Worm (Caenorhabditis elegans) whole organism, young adult: ENCODE results near the gene B0336.12.

ENCODE experiments used
- B0261.1 ChIP-seq: sonication (generic microtip); optimal IDR thresholded peaks from 2 replicates; lab custom pipeline; 2016; ENCODE audit warnings: mild to moderate bottlenecking, missing genetic modification characterization, moderate library complexity, missing compliant biosample characterization
- C17E4.6 ChIP-seq: fragments of 200-800 bp; sonication (Bioruptor generic); IDR thresholded peaks from 2 replicates; pipeline ENCODE4 v1.3.6; 2022; ENCODE audit warnings: missing genetic modification reagents, missing genetic modification characterization, missing compliant biosample characterization
- D2030.7 ChIP-seq: fragments of 200-800 bp; sonication (Bioruptor generic); IDR thresholded peaks from 2 replicates; pipeline ENCODE4 v1.3.6; 2022; ENCODE audit warnings: missing genetic modification reagents, missing genetic modification characterization, missing compliant biosample characterization
- F22D6.2 ChIP-seq: sonication (generic microtip); optimal IDR thresholded peaks from 2 replicates; lab custom pipeline; 2016; ENCODE audit warnings: mild to moderate bottlenecking, missing genetic modification characterization, missing compliant biosample characterization
- F23B12.7 ChIP-seq: sonication (generic microtip); optimal IDR thresholded peaks from 2 replicates; lab custom pipeline; 2017; ENCODE audit warnings: missing genetic modification characterization, mild to moderate bottlenecking, missing compliant biosample characterization, antibody characterized with exemption, moderate library complexity; ENCODE audit not compliant: insufficient read depth
- F33H1.4 ChIP-seq: fragments of 200-800 bp; sonication (Bioruptor generic); IDR thresholded peaks from 2 replicates; pipeline ENCODE4 v1.3.6; 2022; ENCODE audit warnings: missing genetic modification reagents, missing genetic modification characterization, missing compliant biosample characterization
- F39B2.1 ChIP-seq: fragments of 200-800 bp; sonication (Bioruptor generic); IDR thresholded peaks from 2 replicates; pipeline ENCODE4 v1.3.6; 2022; ENCODE audit warnings: missing genetic modification reagents, missing genetic modification characterization, missing compliant biosample characterization
- F52B5.7 ChIP-seq: sonication (generic microtip); optimal IDR thresholded peaks from 2 replicates; lab custom pipeline; 2016; ENCODE audit warnings: mild to moderate bottlenecking, missing genetic modification characterization, missing compliant biosample characterization
- F55B11.4 ChIP-seq: sonication (generic microtip); optimal IDR thresholded peaks from 2 replicates; lab custom pipeline; 2016; ENCODE audit warnings: missing compliant biosample characterization, missing genetic modification characterization, borderline replicate concordance; ENCODE audit not compliant: insufficient read depth
- K11D2.4 ChIP-seq: fragments of 200-800 bp; sonication (Bioruptor generic); IDR thresholded peaks from 2 replicates; pipeline ENCODE4 v1.3.6; 2022; ENCODE audit warnings: missing genetic modification reagents, missing genetic modification characterization, missing compliant biosample characterization
- Y95B8A.8 ChIP-seq: fragments of 200-800 bp; sonication (Bioruptor generic); IDR thresholded peaks from 2 replicates; pipeline ENCODE4 v1.3.6; 2022; ENCODE audit warnings: missing genetic modification reagents, missing genetic modification characterization, missing compliant biosample characterization
- ama-1 ChIP-seq, 3 experiments: fragments of 150-350 bp in 1 of 3; sonication (generic microtip) in 2 of 3; optimal IDR thresholded peaks; 2 replicates each; lab custom pipeline; 2014 to 2018; ENCODE audit warnings: missing biosample characterization in 2 of 3, missing genetic modification characterization in 2 of 3, missing genetic modification reagents in 2 of 3
- aptf-2 ChIP-seq: fragments of 200-800 bp; sonication (Bioruptor generic); conservative IDR thresholded peaks from 2 replicates; pipeline ENCODE4 v1.3.6; 2022; ENCODE audit warnings: missing genetic modification reagents, missing genetic modification characterization, missing compliant biosample characterization
- aptf-3 ChIP-seq: fragments of 200-800 bp; sonication (Bioruptor generic); IDR thresholded peaks from 2 replicates; pipeline ENCODE4 v1.3.6; 2022; ENCODE audit warnings: missing genetic modification characterization, missing compliant biosample characterization
- atf-7 ChIP-seq: sonication (generic microtip); optimal IDR thresholded peaks from 2 replicates; lab custom pipeline; 2017; ENCODE audit warnings: mild to moderate bottlenecking, missing genetic modification characterization, missing compliant biosample characterization
- attf-5 ChIP-seq: fragments of 200-800 bp; sonication (Bioruptor generic); optimal IDR thresholded peaks from 2 replicates; lab custom pipeline; 2018; ENCODE audit warnings: mild to moderate bottlenecking, missing genetic modification characterization, missing compliant biosample characterization
- cebp-2 ChIP-seq: fragments of 200-800 bp; sonication (Bioruptor generic); IDR thresholded peaks from 2 replicates; pipeline ENCODE4 v1.3.6; 2022; ENCODE audit warnings: missing genetic modification characterization, missing compliant biosample characterization
- ceh-40 ChIP-seq: fragments of 200-800 bp; sonication (Bioruptor generic); IDR thresholded peaks from 2 replicates; pipeline ENCODE4 v1.3.6; 2022; ENCODE audit warnings: missing genetic modification characterization, missing compliant biosample characterization
- ceh-91 ChIP-seq: fragments of 200-800 bp; sonication (Bioruptor generic); IDR thresholded peaks from 2 replicates; pipeline ENCODE4 v1.3.6; 2022; ENCODE audit warnings: missing genetic modification reagents, missing genetic modification characterization, missing compliant biosample characterization
- chd-7 ChIP-seq: sonication (generic microtip); optimal IDR thresholded peaks from 2 replicates; lab custom pipeline; 2016; ENCODE audit warnings: mild to moderate bottlenecking, missing genetic modification characterization, moderate library complexity, missing compliant biosample characterization
- dox-1 ChIP-seq: fragments of 200-800 bp; sonication (Bioruptor generic); IDR thresholded peaks from 2 replicates; pipeline ENCODE4 v1.3.6; 2022; ENCODE audit warnings: missing genetic modification reagents, missing genetic modification characterization, missing compliant biosample characterization
- dpl-1 ChIP-seq: fragments of 150-350 bp; optimal IDR thresholded peaks from 2 replicates; lab custom pipeline; 2014; ENCODE audit warnings: missing biosample characterization, missing genetic modification reagents, missing genetic modification characterization
- efl-1 ChIP-seq: fragments of 150-350 bp; optimal IDR thresholded peaks from 2 replicates; lab custom pipeline; 2014; ENCODE audit warnings: missing biosample characterization, missing genetic modification reagents, missing genetic modification characterization
- ets-4 ChIP-seq: fragments of 200-800 bp; sonication (Bioruptor generic); optimal IDR thresholded peaks from 2 replicates; lab custom pipeline; 2018; ENCODE audit warnings: mild to moderate bottlenecking, missing genetic modification characterization, missing compliant biosample characterization
- hrde-1 ChIP-seq: sonication (generic microtip); optimal IDR thresholded peaks from 2 replicates; lab custom pipeline; 2016; ENCODE audit warnings: missing genetic modification characterization, mild to moderate bottlenecking, missing compliant biosample characterization, moderate library complexity, missing genotype, missing genetic modification reagents, borderline replicate concordance
- hsf-1 ChIP-seq: fragments of 200-800 bp; sonication (Bioruptor generic); IDR thresholded peaks from 2 replicates; pipeline ENCODE4 v1.3.6; 2022; ENCODE audit warnings: missing genetic modification reagents, missing genetic modification characterization, missing compliant biosample characterization
- let-607 ChIP-seq, 2 experiments: fragments of 200-800 bp in 1 of 2; sonication (Bioruptor generic) in 1 of 2; sonication (generic microtip) in 1 of 2; optimal IDR thresholded peaks; 2 replicates each; lab custom pipeline; 2016 to 2018; ENCODE audit warnings: mild to moderate bottlenecking in 2 of 2, missing compliant biosample characterization in 2 of 2, missing genetic modification characterization in 2 of 2, moderate library complexity in 2 of 2, missing genotype in 1 of 2
- lin-35 ChIP-seq, 3 experiments: fragments of 150-350 bp in 2 of 3; sonication (generic microtip) in 1 of 3; optimal IDR thresholded peaks; 2 replicates each; lab custom pipeline; 2014 to 2018; ENCODE audit warnings: missing biosample characterization in 3 of 3, missing genetic modification characterization in 3 of 3, missing genetic modification reagents in 3 of 3
- lin-54 ChIP-seq: fragments of 200-800 bp; sonication (Bioruptor generic); optimal IDR thresholded peaks from 2 replicates; lab custom pipeline; 2018; ENCODE audit warnings: mild to moderate bottlenecking, missing genetic modification characterization, missing compliant biosample characterization
- lir-1 ChIP-seq: fragments of 200-800 bp; sonication (Bioruptor generic); conservative IDR thresholded peaks from 2 replicates; pipeline ENCODE4 v1.3.6; 2022; ENCODE audit warnings: missing genetic modification reagents, missing genetic modification characterization, missing compliant biosample characterization
- lsl-1 ChIP-seq: fragments of 200-800 bp; sonication (Bioruptor generic); optimal IDR thresholded peaks from 2 replicates; lab custom pipeline; 2018; ENCODE audit warnings: mild to moderate bottlenecking, missing genetic modification characterization, moderate library complexity, missing compliant biosample characterization
- madf-6 ChIP-seq: fragments of 200-800 bp; sonication (Bioruptor generic); IDR thresholded peaks from 2 replicates; pipeline ENCODE4 v1.3.6; 2022; ENCODE audit warnings: missing genetic modification reagents, missing genetic modification characterization, missing compliant biosample characterization
- madf-8 ChIP-seq: fragments of 200-800 bp; sonication (Bioruptor generic); conservative IDR thresholded peaks from 2 replicates; pipeline ENCODE4 v1.3.6; 2022; ENCODE audit warnings: missing genetic modification reagents, missing genetic modification characterization, missing compliant biosample characterization
- mcd-1 ChIP-seq: fragments of 200-800 bp; sonication (Bioruptor generic); IDR thresholded peaks from 2 replicates; pipeline ENCODE4 v1.3.6; 2022; ENCODE audit warnings: missing genetic modification reagents, missing genetic modification characterization, missing compliant biosample characterization
- nfya-1 ChIP-seq: sonication (generic microtip); optimal IDR thresholded peaks from 2 replicates; lab custom pipeline; 2017; ENCODE audit warnings: antibody characterized with exemption, missing compliant biosample characterization, missing genetic modification characterization, borderline replicate concordance; ENCODE audit not compliant: insufficient read depth
- nfyb-1 ChIP-seq: fragments of 200-800 bp; sonication (Bioruptor generic); IDR thresholded peaks from 2 replicates; pipeline ENCODE4 v1.3.6; 2022; ENCODE audit warnings: missing genetic modification reagents, missing genetic modification characterization, missing compliant biosample characterization
- nhr-27 ChIP-seq: fragments of 200-800 bp; sonication (Bioruptor generic); optimal IDR thresholded peaks from 2 replicates; lab custom pipeline; 2018; ENCODE audit warnings: mild to moderate bottlenecking, missing genetic modification characterization, moderate library complexity, missing compliant biosample characterization
- nhr-90 ChIP-seq: sonication (generic microtip); optimal IDR thresholded peaks from 2 replicates; lab custom pipeline; 2016; ENCODE audit warnings: missing genotype, mild to moderate bottlenecking, missing genetic modification characterization, missing compliant biosample characterization
- snpc-1.1 ChIP-seq: sonication (generic microtip); optimal IDR thresholded peaks from 2 replicates; lab custom pipeline; 2017; ENCODE audit warnings: missing genetic modification characterization, mild to moderate bottlenecking, missing compliant biosample characterization, antibody characterized with exemption, moderate library complexity, missing genotype, missing genetic modification reagents; ENCODE audit not compliant: insufficient read depth
- snpc-3.4 ChIP-seq: sonication (generic microtip); optimal IDR thresholded peaks from 2 replicates; lab custom pipeline; 2017; ENCODE audit warnings: missing genetic modification characterization, mild to moderate bottlenecking, missing compliant biosample characterization, antibody characterized with exemption, moderate library complexity, missing genotype, missing genetic modification reagents
- ztf-3 ChIP-seq: fragments of 200-800 bp; sonication (Bioruptor generic); optimal IDR thresholded peaks from 2 replicates; lab custom pipeline; 2018; ENCODE audit warnings: mild to moderate bottlenecking, missing genetic modification characterization, missing compliant biosample characterization

The B0336.12 gene

ce11 chrIII:5697266-5697665, 12.7 kb downstream of the B0336.12 start, which contains the start of gene B0336.7:
B0336.7 (minus strand) TSS chrIII:5697366.
- TF ChIP-seq lir-1: no peak
- TF ChIP-seq cebp-2 (GFP tag; lab: Robert Waterston, UW): no peak
- TF ChIP-seq aptf-2: no peak

- TF ChIP-seq ama-1 (optimal IDR thresholded peaks at IDR 0.05; lab: Kevin White, UChicago) (no peak), ama-1 (GFP tag; optimal IDR thresholded peaks at IDR 0.05; lab: Kevin White, UChicago) (no peak), let-607 (tag; optimal IDR thresholded peaks at IDR 0.05; lab: Kevin White, UChicago) (no peak), dpl-1 (no peak), nfya-1 (no peak), atf-7 (tag; lab: Kevin White, UChicago) (no peak), madf-6 (GFP tag; lab: Robert Waterston, UW) (peak; percentile 15; the same call in 1 of the 2 replicates), ceh-40 (GFP tag; lab: Robert Waterston, UW) (no peak), Y95B8A.8 (GFP tag; lab: Robert Waterston, UW) (no peak), hrde-1 (tag; lab: Kevin White, UChicago) (no peak), hsf-1 (GFP tag; lab: Robert Waterston, UW) (0 out of 2 replicates have a peak, but pooled peaks have one; percentile 46), F55B11.4 (tag; lab: Kevin White, UChicago) (no peak), ztf-3 (GFP tag; lab: Kevin White, UChicago) (no peak), nfyb-1 (no peak), nhr-27 (no peak)
- TF ChIP-seq, all 124 proteins: peak for 2
Measured at ce11 chrIII:5693736-5694135, 16.2 kb downstream of the B0336.12 start, which contains the start of gene B0336.13. B0336.13 (plus strand) TSS chrIII:5694036.

ce11 chrIII:5692690-5693089, 17.3 kb downstream of the B0336.12 start, which contains the start of the genes abi-1 and arle-14:
abi-1 (minus strand) TSS chrIII:5692740.
arle-14 (plus strand) TSS chrIII:5692906.
- peak; percentile 16; the same call in 1 of the 2 replicates for TF ChIP-seq D2030.7 (GFP tag; lab: Robert Waterston, UW)
- peak; percentile 81 for TF ChIP-seq efl-1 (GFP tag; lab: Kevin White, UChicago)
- TF ChIP-seq dox-1: no peak
- peak; percentile 43; the same call in 1 of the 2 replicates for TF ChIP-seq F33H1.4 (GFP tag; lab: Robert Waterston, UW)
- 0 out of 2 replicates have a peak, but pooled peaks have one; percentile 16 for TF ChIP-seq ceh-91 (GFP tag; lab: Robert Waterston, UW)
- TF ChIP-seq madf-6 (GFP tag; lab: Robert Waterston, UW): peak; percentile 75; the same call in 1 of the 2 replicates
- peak; percentile 33 for TF ChIP-seq lsl-1
- TF ChIP-seq dpl-1: peak; percentile 23
- TF ChIP-seq snpc-1.1 (tag; lab: Kevin White, UChicago): peak; percentile 51
- 0 out of 2 replicates have a peak, but pooled peaks have one; percentile 25 for TF ChIP-seq mcd-1 (GFP tag; lab: Robert Waterston, UW)
- 0 out of 2 replicates have a peak, but pooled peaks have one; percentile 18 for TF ChIP-seq madf-8 (GFP tag; lab: Robert Waterston, UW)
- TF ChIP-seq attf-5 (GFP tag; lab: Kevin White, UChicago): no peak
- TF ChIP-seq chd-7: no peak
- TF ChIP-seq snpc-3.4 (tag; lab: Kevin White, UChicago): peak; percentile 29
- no peak for TF ChIP-seq K11D2.4
- TF ChIP-seq lin-54 (GFP tag; lab: Kevin White, UChicago): peak; percentile 7

ce11 chrIII:5691826-5692225, 18.1 kb downstream of the B0336.12 start:
- no peak for TF ChIP-seq aptf-3 (GFP tag; lab: Robert Waterston, UW)
- TF ChIP-seq F23B12.7: no peak
- no peak for TF ChIP-seq madf-6 (GFP tag; lab: Robert Waterston, UW)
- TF ChIP-seq F52B5.7 (tag; lab: Kevin White, UChicago): no peak
- no peak for TF ChIP-seq hsf-1 (GFP tag; lab: Robert Waterston, UW)
- TF ChIP-seq D2030.7 (GFP tag; lab: Robert Waterston, UW): no peak
- no peak for TF ChIP-seq F22D6.2 (tag; lab: Kevin White, UChicago)
- TF ChIP-seq C17E4.6 (GFP tag; lab: Robert Waterston, UW): no peak
- no peak for TF ChIP-seq ets-4 (GFP tag; lab: Kevin White, UChicago)
- no peak for TF ChIP-seq F39B2.1 (GFP tag; lab: Robert Waterston, UW)
- TF ChIP-seq nhr-90 (tag; lab: Kevin White, UChicago): no peak
- TF ChIP-seq lin-35 (GFP tag; optimal IDR thresholded peaks at IDR 0.05; lab: Kevin White, UChicago): no peak
- TF ChIP-seq B0261.1: no peak
- TF ChIP-seq, all 124 proteins: peak for 0
